Fruit fly (Drosophila melanogaster) whole organism, embryonic: Measurements from ENCODE around the gene foxo.

Source experiments
- CG10431 ChIP-seq: fragments of 200-800 bp; sonication (Bioruptor generic); optimal IDR thresholded peaks from 3 replicates; lab custom pipeline; 2018; ENCODE audit warnings: missing biosample characterization, mild to moderate bottlenecking, missing genetic modification characterization
- CG11247 ChIP-seq: fragments of 200-800 bp; sonication (Bioruptor generic); IDR thresholded peaks from 2 replicates; pipeline ENCODE4 v1.3.6; 2022; ENCODE audit warnings: missing biosample characterization, missing genetic modification characterization
- CG12744 ChIP-seq: fragments of 200-800 bp; sonication (Bioruptor generic); optimal IDR thresholded peaks from 2 replicates; lab custom pipeline; 2016; ENCODE audit warnings: missing biosample characterization, missing genetic modification characterization
- CG12769 ChIP-seq: fragments of 200-800 bp; sonication (Bioruptor generic); optimal IDR thresholded peaks from 2 replicates; lab custom pipeline; 2019; ENCODE audit warnings: missing biosample characterization, mild to moderate bottlenecking, missing genetic modification characterization, moderate library complexity
- CG17385 ChIP-seq: fragments of 200-800 bp; sonication (Bioruptor generic); optimal IDR thresholded peaks from 3 replicates; lab custom pipeline; 2018; ENCODE audit warnings: missing biosample characterization, mild to moderate bottlenecking, missing genetic modification characterization
- CG17612 ChIP-seq: fragments of 200-800 bp; sonication (Bioruptor generic); IDR thresholded peaks from 2 replicates; pipeline ENCODE4 v1.3.6; 2022; ENCODE audit warnings: missing biosample characterization, missing genetic modification characterization
- CG17802 ChIP-seq: fragments of 200-800 bp; sonication (Bioruptor generic); optimal IDR thresholded peaks from 2 replicates; lab custom pipeline; 2018; ENCODE audit warnings: missing biosample characterization, mild to moderate bottlenecking, missing genetic modification characterization, moderate library complexity
- CG1832 ChIP-seq: fragments of 200-800 bp; sonication (Bioruptor generic); optimal IDR thresholded peaks from 2 replicates; lab custom pipeline; 2017; ENCODE audit warnings: missing biosample characterization, mild to moderate bottlenecking, missing genetic modification characterization, inconsistent platforms
- CG18619 ChIP-seq: fragments of 200-800 bp; sonication (Bioruptor generic); optimal IDR thresholded peaks from 3 replicates; lab custom pipeline; 2017; ENCODE audit warnings: missing biosample characterization, mild to moderate bottlenecking, missing genetic modification characterization
- CG2129 ChIP-seq: fragments of 200-800 bp; sonication (Bioruptor generic); IDR thresholded peaks from 2 replicates; pipeline ENCODE4 v1.3.6; 2022; ENCODE audit warnings: missing biosample characterization, missing genetic modification characterization; ENCODE audit not compliant: partially characterized antibody
- CG2678 ChIP-seq: fragments of 200-800 bp; sonication (Bioruptor generic); optimal IDR thresholded peaks from 3 replicates; lab custom pipeline; 2019; ENCODE audit warnings: missing biosample characterization, mild to moderate bottlenecking, missing genetic modification characterization, moderate library complexity
- CG31388 ChIP-seq: fragments of 200-800 bp; sonication (Bioruptor generic); optimal IDR thresholded peaks from 2 replicates; lab custom pipeline; 2016; ENCODE audit warnings: missing biosample characterization, missing genetic modification characterization
- CG34224 ChIP-seq: fragments of 200-800 bp; sonication (Bioruptor generic); IDR thresholded peaks from 3 replicates; pipeline ENCODE4 v1.3.6; 2022; ENCODE audit warnings: missing biosample characterization, missing genetic modification characterization; ENCODE audit not compliant: partially characterized antibody
- CG4617 ChIP-seq: fragments of 200-800 bp; sonication (Bioruptor generic); optimal IDR thresholded peaks from 3 replicates; lab custom pipeline; 2016; ENCODE audit warnings: missing biosample characterization, missing genetic modification characterization, borderline replicate concordance
- CG7745 ChIP-seq: fragments of 200-800 bp; sonication (Bioruptor generic); optimal IDR thresholded peaks from 2 replicates; lab custom pipeline; 2018; ENCODE audit warnings: missing biosample characterization, mild to moderate bottlenecking, missing genetic modification characterization, moderate library complexity
- CG8924 ChIP-seq: fragments of 200-800 bp; optimal IDR thresholded peaks from 3 replicates; lab custom pipeline; 2019; ENCODE audit warnings: missing biosample characterization, mild to moderate bottlenecking, missing genetic modification characterization, moderate library complexity
- CG9797 ChIP-seq: fragments of 200-800 bp; sonication (Bioruptor generic); optimal IDR thresholded peaks from 3 replicates; lab custom pipeline; 2018; ENCODE audit warnings: missing biosample characterization, mild to moderate bottlenecking, missing genetic modification characterization
- Fer3 ChIP-seq: fragments of 200-800 bp; sonication (Bioruptor generic); optimal IDR thresholded peaks from 2 replicates; lab custom pipeline; 2018; ENCODE audit warnings: missing biosample characterization, mild to moderate bottlenecking, missing genetic modification characterization, moderate library complexity
- Hmr ChIP-seq: fragments of 200-800 bp; sonication (Bioruptor generic); optimal IDR thresholded peaks from 3 replicates; lab custom pipeline; 2017; ENCODE audit warnings: mild to moderate bottlenecking, missing biosample characterization, missing genetic modification reagents, missing genetic modification characterization
- Hr3 ChIP-seq: fragments of 200-800 bp; sonication (Bioruptor generic); optimal IDR thresholded peaks from 3 replicates; lab custom pipeline; 2016; ENCODE audit warnings: missing biosample characterization, missing genetic modification characterization
- Hsf ChIP-seq: fragments of 200-800 bp; sonication (Bioruptor generic); optimal IDR thresholded peaks from 3 replicates; lab custom pipeline; 2016; ENCODE audit warnings: missing biosample characterization, missing genetic modification characterization
- MESR4 ChIP-seq: fragments of 200-800 bp; sonication (Bioruptor generic); optimal IDR thresholded peaks from 2 replicates; lab custom pipeline; 2018; ENCODE audit warnings: missing biosample characterization, mild to moderate bottlenecking, missing genetic modification characterization, moderate library complexity
- Mad ChIP-seq: fragments of 200-800 bp; sonication (Bioruptor generic); optimal IDR thresholded peaks from 2 replicates; lab custom pipeline; 2016; ENCODE audit warnings: missing biosample characterization, missing genetic modification characterization
- Mrtf ChIP-seq: fragments of 200-800 bp; sonication (Bioruptor generic); IDR thresholded peaks from 3 replicates; pipeline ENCODE4 v1.3.6; 2022; ENCODE audit warnings: missing biosample characterization, missing genetic modification characterization
- Opbp ChIP-seq: fragments of 200-800 bp; sonication (Bioruptor generic); IDR thresholded peaks from 3 replicates; pipeline ENCODE4 v1.3.6; 2022; ENCODE audit warnings: missing biosample characterization, missing genetic modification characterization; ENCODE audit not compliant: partially characterized antibody
- Usf ChIP-seq: fragments of 200-800 bp; sonication (Bioruptor generic); optimal IDR thresholded peaks from 2 replicates; lab custom pipeline; 2017; ENCODE audit warnings: missing genotype, missing biosample characterization, missing genetic modification characterization
- Vsx1 ChIP-seq: fragments of 200-800 bp; sonication (Bioruptor generic); optimal IDR thresholded peaks from 2 replicates; lab custom pipeline; 2017; ENCODE audit warnings: missing biosample characterization, mild to moderate bottlenecking, missing genetic modification characterization, missing genetic modification reagents
- abd-A ChIP-seq: fragments of 200-800 bp; sonication (Bioruptor generic); optimal IDR thresholded peaks from 3 replicates; lab custom pipeline; 2019; ENCODE audit warnings: missing biosample characterization, mild to moderate bottlenecking, missing genetic modification characterization, moderate library complexity
- ase ChIP-seq: fragments of 200-800 bp; sonication (Bioruptor generic); IDR thresholded peaks from 3 replicates; pipeline ENCODE4 v1.3.6; 2022; ENCODE audit warnings: missing biosample characterization, missing genetic modification characterization
- ato ChIP-seq: fragments of 200-800 bp; sonication (Bioruptor generic); IDR thresholded peaks from 2 replicates; pipeline ENCODE4 v1.3.6; 2022; ENCODE audit warnings: missing biosample characterization, missing genetic modification characterization; ENCODE audit not compliant: partially characterized antibody
- ci ChIP-seq: fragments of 200-800 bp; sonication (Bioruptor generic); IDR thresholded peaks from 3 replicates; pipeline ENCODE4 v1.3.6; 2022; ENCODE audit warnings: missing biosample characterization, missing genetic modification characterization
- crol ChIP-seq: fragments of 200-800 bp; sonication (Bioruptor generic); IDR thresholded peaks from 2 replicates; pipeline ENCODE4 v1.3.6; 2022; ENCODE audit warnings: missing biosample characterization, missing genetic modification characterization
- dati ChIP-seq: fragments of 200-800 bp; sonication (Bioruptor generic); IDR thresholded peaks from 2 replicates; pipeline ENCODE4 v1.3.6; 2022; ENCODE audit warnings: missing biosample characterization, missing genetic modification characterization
- dmrt11E ChIP-seq: fragments of 200-800 bp; sonication (Bioruptor generic); optimal IDR thresholded peaks from 3 replicates; lab custom pipeline; 2018; ENCODE audit warnings: missing biosample characterization, mild to moderate bottlenecking, missing genetic modification characterization, moderate library complexity
- ftz-f1 ChIP-seq: fragments of 200-800 bp; sonication (Bioruptor generic); optimal IDR thresholded peaks from 2 replicates; lab custom pipeline; 2016; ENCODE audit warnings: missing biosample characterization, missing genetic modification characterization
- hbn ChIP-seq: fragments of 200-800 bp; sonication (Bioruptor generic); IDR thresholded peaks from 2 replicates; pipeline ENCODE4 v1.3.6; 2022; ENCODE audit warnings: missing biosample characterization, missing genetic modification characterization; ENCODE audit not compliant: partially characterized antibody
- jigr1 ChIP-seq: fragments of 200-800 bp; sonication (Bioruptor generic); IDR thresholded peaks from 3 replicates; pipeline ENCODE4 v1.3.6; 2022; ENCODE audit warnings: missing biosample characterization, missing genetic modification characterization
- lab ChIP-seq: fragments of 200-800 bp; sonication (Bioruptor generic); optimal IDR thresholded peaks from 3 replicates; lab custom pipeline; 2017; ENCODE audit warnings: missing biosample characterization, missing genetic modification characterization, mild to moderate bottlenecking, moderate library complexity, missing genetic modification reagents
- lilli ChIP-seq: fragments of 200-800 bp; sonication (Bioruptor generic); optimal IDR thresholded peaks from 3 replicates; lab custom pipeline; 2016; ENCODE audit warnings: missing biosample characterization, missing genetic modification characterization
- lmd ChIP-seq: fragments of 200-800 bp; sonication (Bioruptor generic); IDR thresholded peaks from 2 replicates; pipeline ENCODE4 v1.3.6; 2022; ENCODE audit warnings: missing biosample characterization, missing genetic modification characterization
- nom ChIP-seq: fragments of 200-800 bp; sonication (Bioruptor generic); optimal IDR thresholded peaks from 2 replicates; lab custom pipeline; 2017; ENCODE audit warnings: missing biosample characterization, missing genetic modification characterization, mild to moderate bottlenecking, moderate library complexity, missing genetic modification reagents
- pfk ChIP-seq: fragments of 200-800 bp; sonication (Bioruptor generic); optimal IDR thresholded peaks from 2 replicates; lab custom pipeline; 2018; ENCODE audit warnings: missing biosample characterization, mild to moderate bottlenecking, missing genetic modification characterization, moderate library complexity
- schlank ChIP-seq: fragments of 200-800 bp; sonication (Bioruptor generic); optimal IDR thresholded peaks from 2 replicates; lab custom pipeline; 2018; ENCODE audit warnings: missing biosample characterization, mild to moderate bottlenecking, missing genetic modification characterization
- stc ChIP-seq: fragments of 200-800 bp; sonication (Bioruptor generic); IDR thresholded peaks from 2 replicates; pipeline ENCODE4 v1.3.6; 2022; ENCODE audit warnings: missing biosample characterization, missing genetic modification characterization
- tio ChIP-seq: fragments of 200-800 bp; sonication (Bioruptor generic); optimal IDR thresholded peaks from 2 replicates; lab custom pipeline; 2017; ENCODE audit warnings: missing biosample characterization, missing genetic modification characterization, inconsistent platforms
- ttk ChIP-seq: fragments of 200-800 bp; sonication (Bioruptor generic); IDR thresholded peaks from 2 replicates; pipeline ENCODE4 v2.1.2; 2022; ENCODE audit warnings: missing biosample characterization, missing genetic modification characterization
- unc-4 ChIP-seq: fragments of 200-800 bp; sonication (Bioruptor generic); IDR thresholded peaks from 2 replicates; pipeline ENCODE4 v1.3.6; 2022; ENCODE audit warnings: missing biosample characterization, missing genetic modification characterization; ENCODE audit not compliant: partially characterized antibody
- wdn ChIP-seq: fragments of 200-800 bp; sonication (Bioruptor generic); IDR thresholded peaks from 2 replicates; pipeline ENCODE4 v1.3.6; 2022; ENCODE audit warnings: missing biosample characterization, missing genetic modification characterization
- z ChIP-seq: fragments of 200-800 bp; sonication (Bioruptor generic); IDR thresholded peaks from 3 replicates; pipeline ENCODE4 v1.3.6; 2022; ENCODE audit warnings: missing biosample characterization, missing genetic modification characterization

The foxo gene

dm6 chr3R:14012478-14013146 is 44.1 kb upstream of the foxo start (continued):
- peak; percentile 94 for TF ChIP-seq lab (GFP tag; lab: Kevin White, UChicago)
- peak; percentile 78 for TF ChIP-seq wdn (GFP tag; lab: Robert Waterston, UW)
- TF ChIP-seq CG1832 = no peak
- peak; percentile 83 for TF ChIP-seq CG17802 (tag; lab: Kevin White, UChicago)
- peak; percentile 95 for TF ChIP-seq ci (GFP tag; lab: Robert Waterston, UW)
- peak; percentile 78 for TF ChIP-seq CG17385 (GFP tag; lab: Kevin White, UChicago)
- TF ChIP-seq z (GFP tag; lab: Robert Waterston, UW) = peak; percentile 78
- TF ChIP-seq lilli (GFP tag; lab: Kevin White, UChicago) = peak; percentile 82
- TF ChIP-seq lmd (GFP tag; lab: Robert Waterston, UW) = peak; percentile 97
- peak; percentile 86 for TF ChIP-seq CG8924 (tag; lab: Kevin White, UChicago)
- peak; percentile 83 for TF ChIP-seq CG31388
- TF ChIP-seq CG12769 = peak; percentile 89
- TF ChIP-seq pfk (GFP tag; lab: Kevin White, UChicago) = peak; percentile 97
- peak; percentile 41 for TF ChIP-seq CG12744
- TF ChIP-seq crol = peak; percentile 65
- TF ChIP-seq Hmr (GFP tag; lab: Kevin White, UChicago) = peak; percentile 72
- TF ChIP-seq abd-A (tag; lab: Kevin White, UChicago) = no peak
- TF ChIP-seq CG2129 (GFP tag; lab: Robert Waterston, UW) = no peak
- peak; percentile 93 for TF ChIP-seq dati (GFP tag; lab: Robert Waterston, UW)
- no peak for TF ChIP-seq CG7745 (tag; lab: Kevin White, UChicago)
- no peak for TF ChIP-seq CG34224 (GFP tag; lab: Robert Waterston, UW)
- TF ChIP-seq Opbp (GFP tag; lab: Robert Waterston, UW) = no peak
- peak; percentile 92 for TF ChIP-seq jigr1 (GFP tag; lab: Robert Waterston, UW)
- peak; percentile 89 for TF ChIP-seq CG17612 (GFP tag; lab: Robert Waterston, UW)
- peak; percentile 6 for TF ChIP-seq MESR4 (GFP tag; lab: Kevin White, UChicago)
- TF ChIP-seq Vsx1 (GFP tag; lab: Kevin White, UChicago) = no peak
- peak; percentile 93 for TF ChIP-seq stc
- TF ChIP-seq ttk = peak; percentile 96
- peak; percentile 18; the same call in 1 of the 2 replicates for TF ChIP-seq ato (GFP tag; lab: Robert Waterston, UW)
- TF ChIP-seq CG4617 = peak; percentile 8
- TF ChIP-seq ase (GFP tag; lab: Robert Waterston, UW) = peak; percentile 96
- no peak for TF ChIP-seq CG10431 (GFP tag; lab: Kevin White, UChicago)
- peak; percentile 88 for TF ChIP-seq nom
- TF ChIP-seq schlank (tag; lab: Kevin White, UChicago) = peak; percentile 52
- peak; percentile 91 for TF ChIP-seq Fer3 (tag; lab: Kevin White, UChicago)
- TF ChIP-seq CG2678 (tag; lab: Kevin White, UChicago) = peak; percentile 95
- peak; percentile 82 for TF ChIP-seq dmrt11E
- TF ChIP-seq Mad (GFP tag; lab: Kevin White, UChicago) = peak; percentile 55
- TF ChIP-seq Hsf (GFP tag; lab: Kevin White, UChicago) = peak; percentile 78
- TF ChIP-seq Mrtf (GFP tag; lab: Robert Waterston, UW) = peak; percentile 91
- peak; percentile 92 for TF ChIP-seq CG11247 (GFP tag; lab: Robert Waterston, UW)
- TF ChIP-seq CG9797 = peak; percentile 25
- peak; percentile 7 for TF ChIP-seq ftz-f1 (GFP tag; lab: Kevin White, UChicago)
- TF ChIP-seq CG18619 (GFP tag; lab: Kevin White, UChicago) = peak; percentile 75
- TF ChIP-seq tio = peak; percentile 69
- TF ChIP-seq Usf = peak; percentile 37
- TF ChIP-seq unc-4 (GFP tag; lab: Robert Waterston, UW) = no peak
- no peak for TF ChIP-seq hbn (GFP tag; lab: Robert Waterston, UW)
- TF ChIP-seq Hr3 (GFP tag; lab: Kevin White, UChicago) = peak; percentile 71
